Worm (Caenorhabditis elegans) whole organism, L4 larva: ENCODE data around the gene sgo-1.

Source experiments
- D1046.2 ChIP-seq: fragments of 200-800 bp; sonication (Bioruptor generic); IDR thresholded peaks from 2 replicates; pipeline ENCODE4 v1.3.6; 2022; ENCODE audit warnings: missing genetic modification characterization, missing compliant biosample characterization
- F10B5.3 ChIP-seq: sonication (generic microtip); optimal IDR thresholded peaks from 2 replicates; lab custom pipeline; 2016; ENCODE audit warnings: mild to moderate bottlenecking, missing genetic modification characterization, missing compliant biosample characterization
- F26F4.8 ChIP-seq: fragments of 200-800 bp; sonication (Bioruptor generic); conservative IDR thresholded peaks from 2 replicates; pipeline ENCODE4 v1.3.6; 2022; ENCODE audit warnings: missing genetic modification characterization, missing compliant biosample characterization
- F37D6.2 ChIP-seq: sonication (generic microtip); optimal IDR thresholded peaks from 2 replicates; lab custom pipeline; 2016; ENCODE audit warnings: mild to moderate bottlenecking, missing genetic modification characterization, missing compliant biosample characterization
- T20F7.1 ChIP-seq: fragments of 200-800 bp; sonication (Bioruptor generic); optimal IDR thresholded peaks from 2 replicates; lab custom pipeline; 2018; ENCODE audit warnings: mild to moderate bottlenecking, missing genetic modification characterization, missing compliant biosample characterization
- ZK546.5 ChIP-seq, 2 experiments: sonication (generic microtip); optimal IDR thresholded peaks; 2 replicates each; lab custom pipeline; 2017; ENCODE audit warnings: missing biosample characterization in 2 of 2, missing genetic modification characterization in 2 of 2
- aly-2 ChIP-seq: sonication (generic microtip); optimal IDR thresholded peaks from 2 replicates; lab custom pipeline; 2018; ENCODE audit warnings: missing biosample characterization, missing genetic modification characterization
- cey-2 ChIP-seq: sonication (generic microtip); optimal IDR thresholded peaks from 3 replicates; lab custom pipeline; 2017; ENCODE audit warnings: missing genetic modification characterization, mild to moderate bottlenecking, missing compliant biosample characterization, antibody characterized with exemption, borderline replicate concordance; ENCODE audit not compliant: insufficient read depth
- ctbp-1 ChIP-seq: fragments of 200-800 bp; sonication (Bioruptor generic); IDR thresholded peaks from 2 replicates; pipeline ENCODE4 v1.3.6; 2022; ENCODE audit warnings: missing genetic modification reagents, missing genetic modification characterization, missing compliant biosample characterization
- daf-12 ChIP-seq: fragments of 150-350 bp; optimal IDR thresholded peaks from 2 replicates; lab custom pipeline; 2014; ENCODE audit warnings: missing biosample characterization, missing genetic modification reagents, missing genetic modification characterization
- daf-16 ChIP-seq, 3 experiments: sonication (generic microtip); optimal IDR thresholded peaks; 2 replicates each; lab custom pipeline; 2016 to 2017; ENCODE audit warnings: missing genetic modification characterization in 3 of 3, missing genetic modification reagents in 3 of 3, mild to moderate bottlenecking in 2 of 3, missing compliant biosample characterization in 2 of 3, missing biosample characterization in 1 of 3, moderate library complexity in 1 of 3
- dmd-8 ChIP-seq: fragments of 200-800 bp; sonication (Bioruptor generic); IDR thresholded peaks from 2 replicates; pipeline ENCODE4 v1.3.6; 2022; ENCODE audit warnings: missing genetic modification characterization, missing compliant biosample characterization
- dmd-9 ChIP-seq: fragments of 200-800 bp; sonication (Bioruptor generic); IDR thresholded peaks from 2 replicates; pipeline ENCODE4 v1.3.6; 2022; ENCODE audit warnings: missing genetic modification reagents, missing genetic modification characterization, missing compliant biosample characterization
- dpl-1 ChIP-seq: fragments of 150-350 bp; optimal IDR thresholded peaks from 2 replicates; lab custom pipeline; 2014; ENCODE audit warnings: missing biosample characterization, missing genetic modification reagents, missing genetic modification characterization
- duxl-1 ChIP-seq: sonication (generic microtip); optimal IDR thresholded peaks from 2 replicates; lab custom pipeline; 2016; ENCODE audit warnings: mild to moderate bottlenecking, missing genetic modification characterization, moderate library complexity, missing compliant biosample characterization; ENCODE audit not compliant: poor library complexity
- dve-1 ChIP-seq: sonication (generic microtip); optimal IDR thresholded peaks from 2 replicates; lab custom pipeline; 2017; ENCODE audit warnings: antibody characterized with exemption, mild to moderate bottlenecking, missing genetic modification characterization, missing compliant biosample characterization; ENCODE audit not compliant: insufficient read depth
- egl-43 ChIP-seq: fragments of 200-800 bp; sonication (Bioruptor generic); IDR thresholded peaks from 2 replicates; pipeline ENCODE4 v1.3.6; 2022; ENCODE audit warnings: missing genetic modification reagents, missing genetic modification characterization, missing compliant biosample characterization
- hif-1 ChIP-seq, 2 experiments: sonication (generic microtip); optimal IDR thresholded peaks; 2 replicates each; lab custom pipeline; 2016 to 2017; ENCODE audit warnings: missing compliant biosample characterization in 2 of 2, missing genetic modification characterization in 2 of 2, missing genetic modification reagents in 2 of 2, missing genotype in 2 of 2, mild to moderate bottlenecking in 1 of 2
- hlh-30 ChIP-seq: sonication (generic microtip); optimal IDR thresholded peaks from 2 replicates; lab custom pipeline; 2017; ENCODE audit warnings: antibody characterized with exemption, mild to moderate bottlenecking, missing genetic modification characterization, missing compliant biosample characterization; ENCODE audit not compliant: insufficient read depth
- hmg-1.1 ChIP-seq: fragments of 200-800 bp; sonication (Bioruptor generic); IDR thresholded peaks from 2 replicates; pipeline ENCODE4 v1.3.6; 2022; ENCODE audit warnings: missing genetic modification reagents, missing genetic modification characterization, missing compliant biosample characterization
- lin-38 ChIP-seq: fragments of 200-800 bp; sonication (Bioruptor generic); IDR thresholded peaks from 2 replicates; pipeline ENCODE4 v1.3.6; 2022; ENCODE audit warnings: missing genetic modification reagents, missing genetic modification characterization, missing compliant biosample characterization
- lin-39 ChIP-seq: fragments of 150-350 bp; optimal IDR thresholded peaks from 2 replicates; lab custom pipeline; 2014; ENCODE audit warnings: missing biosample characterization, missing genetic modification reagents, missing genetic modification characterization
- lir-3 ChIP-seq: sonication (generic microtip); optimal IDR thresholded peaks from 2 replicates; lab custom pipeline; 2016; ENCODE audit warnings: mild to moderate bottlenecking, missing genetic modification characterization, missing compliant biosample characterization
- lsy-2 ChIP-seq, 2 experiments: fragments of 150-350 bp in 1 of 2; sonication (generic microtip) in 1 of 2; optimal IDR thresholded peaks; 2 replicates each; lab custom pipeline; 2014 to 2017; ENCODE audit warnings: missing biosample characterization in 2 of 2, missing genetic modification characterization in 2 of 2
- madf-5 ChIP-seq, 2 experiments: fragments of 200-800 bp; sonication (Bioruptor generic); IDR thresholded peaks; 2 replicates each; pipeline ENCODE4 v1.3.6; 2022; ENCODE audit warnings: missing compliant biosample characterization in 2 of 2, missing genetic modification characterization in 2 of 2
- mxl-3 ChIP-seq: fragments of 200-800 bp; sonication (Bioruptor generic); optimal IDR thresholded peaks from 2 replicates; lab custom pipeline; 2018; ENCODE audit warnings: mild to moderate bottlenecking, missing genetic modification characterization, missing compliant biosample characterization
- nhr-102 ChIP-seq: sonication (generic microtip); optimal IDR thresholded peaks from 2 replicates; lab custom pipeline; 2016; ENCODE audit warnings: mild to moderate bottlenecking, missing genetic modification characterization, moderate library complexity, missing compliant biosample characterization
- nhr-25 ChIP-seq: sonication (generic microtip); optimal IDR thresholded peaks from 2 replicates; lab custom pipeline; 2017; ENCODE audit warnings: missing genetic modification characterization, mild to moderate bottlenecking, missing compliant biosample characterization, antibody characterized with exemption, moderate library complexity, borderline replicate concordance; ENCODE audit not compliant: insufficient read depth
- nhr-42 ChIP-seq: fragments of 200-800 bp; sonication (Bioruptor generic); IDR thresholded peaks from 2 replicates; pipeline ENCODE4 v1.3.6; 2022; ENCODE audit warnings: missing genetic modification characterization, missing compliant biosample characterization
- nhr-48 ChIP-seq: sonication (generic microtip); optimal IDR thresholded peaks from 2 replicates; lab custom pipeline; 2016; ENCODE audit warnings: mild to moderate bottlenecking, missing genetic modification characterization, missing compliant biosample characterization
- nhr-6 ChIP-seq: fragments of 150-350 bp; optimal IDR thresholded peaks from 2 replicates; lab custom pipeline; 2014; ENCODE audit warnings: missing biosample characterization, missing genetic modification characterization
- saeg-2 ChIP-seq: fragments of 200-800 bp; sonication (Bioruptor generic); IDR thresholded peaks from 2 replicates; pipeline ENCODE4 v1.3.6; 2022; ENCODE audit warnings: missing genetic modification reagents, missing genetic modification characterization, missing compliant biosample characterization
- spr-3 ChIP-seq: fragments of 200-800 bp; sonication (Bioruptor generic); optimal IDR thresholded peaks from 2 replicates; lab custom pipeline; 2018; ENCODE audit warnings: mild to moderate bottlenecking, missing genetic modification characterization, missing compliant biosample characterization
- tag-97 ChIP-seq: fragments of 200-800 bp; sonication (Bioruptor generic); IDR thresholded peaks from 2 replicates; pipeline ENCODE4 v1.3.6; 2022; ENCODE audit warnings: missing genetic modification characterization, missing compliant biosample characterization
- unc-130 ChIP-seq: sonication (generic microtip); optimal IDR thresholded peaks from 2 replicates; lab custom pipeline; 2016; ENCODE audit warnings: missing genetic modification reagents, missing genetic modification characterization, missing compliant biosample characterization
- zag-1 ChIP-seq: fragments of 150-350 bp; optimal IDR thresholded peaks from 2 replicates; lab custom pipeline; 2014; ENCODE audit warnings: missing biosample characterization, missing genetic modification characterization
- ztf-11 ChIP-seq: fragments of 150-350 bp; optimal IDR thresholded peaks from 2 replicates; lab custom pipeline; 2014; ENCODE audit warnings: missing biosample characterization, missing genetic modification characterization
- ztf-7 ChIP-seq: fragments of 150-350 bp; optimal IDR thresholded peaks from 2 replicates; lab custom pipeline; 2014; ENCODE audit warnings: missing biosample characterization, missing genetic modification characterization

The sgo-1 gene

DNA sequence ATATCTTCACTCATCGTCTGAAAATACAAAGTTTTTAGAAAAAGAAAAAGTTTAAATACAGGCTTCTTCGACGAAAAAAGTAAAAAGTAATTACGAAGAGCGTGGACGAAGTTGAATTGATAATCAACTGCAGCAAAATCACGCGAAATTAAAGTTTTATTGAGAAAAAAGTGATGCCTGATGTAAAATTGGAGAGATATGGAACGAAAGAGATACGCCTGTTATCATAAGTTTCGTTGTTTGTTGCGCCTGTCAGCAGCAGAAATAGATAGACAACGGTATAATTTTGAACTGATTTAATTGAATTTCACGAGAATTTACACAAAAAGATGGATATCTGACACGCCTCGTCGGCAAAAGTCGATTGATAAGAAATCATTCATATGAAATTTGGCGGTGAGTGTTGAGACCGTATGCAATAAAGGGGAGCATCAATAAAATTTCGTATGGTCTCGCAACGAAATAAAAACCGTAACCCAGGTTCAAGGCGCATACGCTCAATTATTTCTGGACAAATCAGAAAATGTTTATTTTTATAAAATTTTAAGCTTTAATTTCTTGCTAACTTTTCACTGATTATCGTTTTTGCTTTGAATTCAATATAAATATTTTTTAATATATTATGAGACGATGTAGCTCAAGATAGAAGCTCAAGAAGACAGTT is 33.1 kb upstream of the sgo-1 start, which contains the start of gene C06A6.4 (continued):
- TF ChIP-seq nhr-102 (no peak), D1046.2 (GFP tag; lab: Robert Waterston, UW) (no peak), hlh-30 (tag; lab: Kevin White, UChicago) (peak; percentile 61), dpl-1 (GFP tag; lab: Kevin White, UChicago) (no peak), ctbp-1 (GFP tag; lab: Robert Waterston, UW) (no peak), egl-43 (GFP tag; lab: Robert Waterston, UW) (no peak), ZK546.5 (tag; optimal IDR thresholded peaks at IDR 0.05; lab: Kevin White, UChicago) (no peak), nhr-48 (no peak), cey-2 (tag; lab: Kevin White, UChicago) (no peak), aly-2 (no peak), T20F7.1 (GFP tag; lab: Kevin White, UChicago) (no peak), saeg-2 (GFP tag; lab: Robert Waterston, UW) (no peak), daf-16 (GFP tag; optimal IDR thresholded peaks at IDR 0.05; lab: Kevin White, UChicago) (no peak), daf-16 (tag; optimal IDR thresholded peaks at IDR 0.05; lab: Kevin White, UChicago) (peak; percentile 54), daf-12 (tag; lab: Kevin White, UChicago) (no peak), tag-97 (GFP tag; lab: Robert Waterston, UW) (no peak), nhr-25 (tag; lab: Kevin White, UChicago) (no peak), nhr-42 (no peak), zag-1 (tag; lab: Kevin White, UChicago) (no peak), ztf-11 (no peak), nhr-6 (tag; lab: Kevin White, UChicago) (no peak), dve-1 (peak; percentile 56), mxl-3 (GFP tag; lab: Kevin White, UChicago) (peak; percentile 25), hmg-1.1 (GFP tag; lab: Robert Waterston, UW) (no peak), lin-39 (tag; lab: Kevin White, UChicago) (no peak), lsy-2 (tag; optimal IDR thresholded peaks at IDR 0.05; lab: Kevin White, UChicago) (peak in 1 of 2 experiments; percentile 27), spr-3 (GFP tag; lab: Kevin White, UChicago) (no peak), unc-130 (GFP tag; lab: Kevin White, UChicago) (peak; percentile 12)

- no peak for TF ChIP-seq duxl-1 (tag; lab: Kevin White, UChicago)
- no peak for TF ChIP-seq F26F4.8
- TF ChIP-seq lir-3 (tag; lab: Kevin White, UChicago) = no peak
- no peak for TF ChIP-seq dmd-8 (GFP tag; lab: Robert Waterston, UW)
- TF ChIP-seq dmd-9 (GFP tag; lab: Robert Waterston, UW) = no peak
- TF ChIP-seq F10B5.3 = no peak
- no peak for TF ChIP-seq madf-5 (GFP tag; IDR thresholded peaks at IDR 0.05; lab: Robert Waterston, UW)
- TF ChIP-seq hif-1 (tag; optimal IDR thresholded peaks at IDR 0.05; lab: Kevin White, UChicago) = no peak
- no peak for TF ChIP-seq ztf-7 (tag; lab: Kevin White, UChicago)
- TF ChIP-seq saeg-2 (GFP tag; lab: Robert Waterston, UW) = no peak
- no peak for TF ChIP-seq hmg-1.1 (GFP tag; lab: Robert Waterston, UW)
- no peak for TF ChIP-seq lin-38
- no peak for TF ChIP-seq F37D6.2 (tag; lab: Kevin White, UChicago)
Measured at ce11 chrIV:7824649-7825048, 28.4 kb upstream of the sgo-1 start.
